Worm (Caenorhabditis elegans) whole organism, L3 larva: ENCODE data around the gene T12G3.6.

Experiments used
- ceh-82 ChIP-seq: fragments of 150-350 bp; optimal IDR thresholded peaks from 2 replicates; lab custom pipeline; 2014; ENCODE audit warnings: missing biosample characterization, missing genetic modification characterization
- ceh-9 ChIP-seq: sonication (generic microtip); optimal IDR thresholded peaks from 2 replicates; lab custom pipeline; 2018; ENCODE audit warnings: missing biosample characterization, missing genetic modification characterization
- elt-1 ChIP-seq: fragments of 150-350 bp; optimal IDR thresholded peaks from 2 replicates; lab custom pipeline; 2014; ENCODE audit warnings: missing biosample characterization, missing genetic modification characterization
- mml-1 ChIP-seq: fragments of 150-350 bp; sonication (generic microtip); optimal IDR thresholded peaks from 3 replicates; lab custom pipeline; 2014; ENCODE audit warnings: missing biosample characterization, missing genetic modification characterization
- nhr-11 ChIP-seq: fragments of 150-350 bp; optimal IDR thresholded peaks from 2 replicates; lab custom pipeline; 2014; ENCODE audit warnings: missing biosample characterization, missing genetic modification characterization
- nhr-237 ChIP-seq: fragments of 150-350 bp; optimal IDR thresholded peaks from 2 replicates; lab custom pipeline; 2014; ENCODE audit warnings: missing biosample characterization, missing genetic modification characterization
- sea-2 ChIP-seq: fragments of 150-350 bp; sonication (generic microtip); optimal IDR thresholded peaks from 4 replicates; lab custom pipeline; 2014; ENCODE audit warnings: missing biosample characterization, missing genetic modification reagents, missing genetic modification characterization
- snpc-4 ChIP-seq: fragments of 150-350 bp; optimal IDR thresholded peaks from 2 replicates; lab custom pipeline; 2014; ENCODE audit warnings: missing biosample characterization, missing genetic modification characterization
- unc-62 ChIP-seq: fragments of 150-350 bp; sonication (generic microtip); optimal IDR thresholded peaks from 4 replicates; lab custom pipeline; 2014; ENCODE audit warnings: missing biosample characterization, missing genetic modification reagents, missing genetic modification characterization
- zag-1 ChIP-seq: fragments of 150-350 bp; optimal IDR thresholded peaks from 2 replicates; lab custom pipeline; 2014; ENCODE audit warnings: missing biosample characterization, missing genetic modification characterization
- ztf-11 ChIP-seq: fragments of 150-350 bp; optimal IDR thresholded peaks from 2 replicates; lab custom pipeline; 2014; ENCODE audit warnings: missing biosample characterization, missing genetic modification characterization

DNA sequence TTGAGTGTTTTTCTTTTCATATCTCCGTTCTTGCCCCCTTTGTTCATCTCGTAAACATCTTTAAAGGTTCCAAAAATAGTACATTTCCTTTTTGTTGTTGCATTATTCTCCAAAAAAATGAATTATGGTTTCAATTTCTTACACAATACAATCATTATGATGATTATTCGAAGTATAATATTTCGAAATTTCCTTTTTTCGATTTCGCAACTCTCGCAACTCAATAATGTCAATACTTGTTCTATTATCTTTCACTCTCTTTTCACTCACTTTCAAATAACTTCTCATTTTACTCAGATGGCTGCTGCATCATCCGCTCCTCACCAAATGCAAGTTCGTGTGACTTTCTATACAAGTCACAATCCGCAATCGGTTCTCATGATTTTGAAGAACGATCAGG lies 2.9 kb upstream of the T12G3.6 start, which contains the start of gene sqst-1:
- TF ChIP-seq ztf-11 (tag; lab: Kevin White, UChicago) (no peak), ceh-82 (tag; lab: Kevin White, UChicago) (no peak), elt-1 (no peak), snpc-4 (tag; lab: Kevin White, UChicago) (no peak), nhr-11 (tag; lab: Kevin White, UChicago) (no peak), ceh-9 (tag; lab: Kevin White, UChicago) (no peak), sea-2 (no peak), nhr-237 (tag; lab: Kevin White, UChicago) (no peak), mml-1 (tag; lab: Kevin White, UChicago) (no peak), zag-1 (no peak), unc-62 (GFP tag; lab: Kevin White, UChicago) (no peak)
